Fruit fly (Drosophila melanogaster) whole organism: Measurements from ENCODE around the gene Arp5.

Experiments used
- CG8478 ChIP-seq: fragments of >200 bp; optimal IDR thresholded peaks from 2 replicates; lab custom pipeline; 2018; ENCODE audit warnings: inconsistent platforms
- EcR ChIP-seq, 2 experiments: fragments of >200 bp; optimal IDR thresholded peaks; 2 replicates each; lab custom pipeline; 2017; ENCODE audit warnings: missing biosample characterization in 2 of 2, missing genetic modification characterization in 2 of 2, missing genetic modification reagents in 2 of 2

DNA sequence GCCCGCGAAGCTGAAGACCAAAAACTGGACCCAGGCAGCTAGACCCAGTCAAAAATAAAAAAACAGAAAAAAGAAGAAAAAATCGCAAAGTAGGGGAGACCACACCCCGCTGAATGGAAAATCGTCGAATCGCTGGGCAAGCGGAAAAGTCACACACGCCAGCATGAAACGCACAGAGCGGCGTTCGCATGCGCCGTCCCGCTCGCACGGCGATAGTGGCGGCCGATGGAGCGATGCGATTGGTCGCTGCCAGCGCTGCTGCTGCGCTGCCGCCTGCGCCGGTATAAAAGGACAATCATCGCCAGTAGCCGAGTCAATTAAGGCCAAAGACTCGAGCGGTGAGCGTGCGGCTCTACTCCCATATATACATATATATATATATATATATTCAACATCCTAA lies 50.6 kb downstream of the Arp5 start, which contains the start of gene repo:
- TF ChIP-seq EcR (GFP tag; optimal IDR thresholded peaks at IDR 0.05; lab: Kevin White, UChicago) = no peak
- no peak for TF ChIP-seq CG8478 (lab: Kevin White, UChicago)
